Worm (Caenorhabditis elegans): ENCODE data around the gene C01G10.6.

DNA sequence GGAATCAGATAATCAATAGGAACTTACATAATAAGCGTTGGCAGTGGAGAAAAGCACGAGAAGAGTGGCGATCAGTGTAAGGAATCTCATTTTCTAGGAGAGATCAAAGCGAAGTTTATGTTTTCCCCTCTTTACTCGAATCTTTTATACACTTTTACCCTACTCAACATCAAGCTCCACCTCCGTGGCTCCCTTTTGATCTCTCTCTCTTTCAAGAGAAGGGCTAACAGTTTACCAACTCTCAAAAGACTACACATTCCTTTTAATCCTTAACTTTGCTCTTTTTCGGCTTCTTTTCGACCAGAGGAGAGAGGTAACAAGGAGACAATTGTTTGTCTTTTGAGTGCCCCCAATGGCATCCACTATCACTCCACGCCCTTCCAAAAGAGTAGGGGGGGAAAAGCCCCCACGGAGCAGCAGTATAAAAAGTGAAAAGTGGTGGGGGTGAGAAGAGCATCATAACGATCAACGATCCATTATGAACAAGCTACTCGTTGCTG lies at the start of gene C01G10.6, which contains the start of gene C01G10.15:
- TF ChIP-seq mec-3 (tag; optimal IDR thresholded peaks at IDR 0.05; ENCODE audit: borderline replicate concordance) (no peak), T23F11.4 (GFP tag; optimal IDR thresholded peaks at IDR 0.05) (no peak), tbx-2 (tag; optimal IDR thresholded peaks at IDR 0.05) (no peak), ceh-24 (tag; optimal IDR thresholded peaks at IDR 0.05) (no peak), ceh-48 (tag; optimal IDR thresholded peaks at IDR 0.05) (no peak)
